Worm (Caenorhabditis elegans) whole organism, L2 larva: ENCODE data around the gene Y41C4A.6.

ENCODE experiments used
- C34F6.9 ChIP-seq: fragments of 150-350 bp; optimal IDR thresholded peaks from 2 replicates; lab custom pipeline; 2014; ENCODE audit warnings: missing biosample characterization, missing genetic modification characterization
- Y55F3AM.14 ChIP-seq: fragments of 200-800 bp; sonication (Bioruptor generic); optimal IDR thresholded peaks from 2 replicates; lab custom pipeline; 2018; ENCODE audit warnings: mild to moderate bottlenecking, missing genetic modification characterization, missing compliant biosample characterization
- ZK546.5 ChIP-seq: sonication (generic microtip); optimal IDR thresholded peaks from 2 replicates; lab custom pipeline; 2017; ENCODE audit warnings: missing biosample characterization, missing genetic modification characterization
- alr-1 ChIP-seq: fragments of 150-350 bp; optimal IDR thresholded peaks from 2 replicates; lab custom pipeline; 2014; ENCODE audit warnings: missing biosample characterization, missing genetic modification characterization
- ceh-16 ChIP-seq: fragments of 150-350 bp; optimal IDR thresholded peaks from 2 replicates; lab custom pipeline; 2014; ENCODE audit warnings: missing biosample characterization, missing genetic modification characterization
- ceh-82 ChIP-seq: fragments of 150-350 bp; optimal IDR thresholded peaks from 2 replicates; lab custom pipeline; 2014; ENCODE audit warnings: missing biosample characterization, missing genetic modification characterization
- crh-2 ChIP-seq: sonication (generic microtip); optimal IDR thresholded peaks from 2 replicates; lab custom pipeline; 2017; ENCODE audit warnings: missing biosample characterization, missing genetic modification characterization
- egl-27 ChIP-seq: sonication (generic microtip); optimal IDR thresholded peaks from 3 replicates; lab custom pipeline; 2017; ENCODE audit warnings: missing biosample characterization, missing genetic modification reagents, missing genetic modification characterization
- elt-1 ChIP-seq: fragments of 150-350 bp; optimal IDR thresholded peaks from 2 replicates; lab custom pipeline; 2014; ENCODE audit warnings: missing biosample characterization, missing genetic modification characterization
- elt-3 ChIP-seq: sonication (generic microtip); optimal IDR thresholded peaks from 2 replicates; lab custom pipeline; 2017; ENCODE audit warnings: missing biosample characterization, missing genetic modification characterization
- fos-1 ChIP-seq: fragments of 150-350 bp; optimal IDR thresholded peaks from 2 replicates; lab custom pipeline; 2014; ENCODE audit warnings: missing biosample characterization, missing genetic modification characterization
- gmeb-1 ChIP-seq: fragments of 150-350 bp; optimal IDR thresholded peaks from 2 replicates; lab custom pipeline; 2014; ENCODE audit warnings: missing biosample characterization, missing genetic modification characterization
- lin-11 ChIP-seq: fragments of 150-350 bp; sonication (generic microtip); optimal IDR thresholded peaks from 2 replicates; lab custom pipeline; 2014; ENCODE audit warnings: missing biosample characterization, missing genetic modification characterization, inconsistent platforms, mixed read lengths
- lin-13 ChIP-seq: fragments of 150-350 bp; optimal IDR thresholded peaks from 2 replicates; lab custom pipeline; 2014; ENCODE audit warnings: missing biosample characterization, missing genetic modification reagents, missing genetic modification characterization
- lin-39 ChIP-seq: fragments of 150-350 bp; optimal IDR thresholded peaks from 2 replicates; lab custom pipeline; 2014; ENCODE audit warnings: missing biosample characterization, missing genetic modification reagents, missing genetic modification characterization
- mab-5 ChIP-seq: fragments of 150-350 bp; optimal IDR thresholded peaks from 2 replicates; lab custom pipeline; 2014; ENCODE audit warnings: missing biosample characterization, missing genetic modification characterization
- mbf-1 ChIP-seq: sonication (generic microtip); optimal IDR thresholded peaks from 2 replicates; lab custom pipeline; 2017; ENCODE audit warnings: missing biosample characterization, missing genetic modification characterization
- mdl-1 ChIP-seq, 2 experiments: fragments of 150-350 bp in 1 of 2; sonication (generic microtip) in 1 of 2; optimal IDR thresholded peaks; 2 replicates each; lab custom pipeline; 2017; ENCODE audit warnings: missing biosample characterization in 2 of 2, missing genetic modification characterization in 2 of 2
- nhr-10 ChIP-seq: sonication (generic microtip); optimal IDR thresholded peaks from 2 replicates; lab custom pipeline; 2017; ENCODE audit warnings: missing biosample characterization, missing genetic modification characterization
- nhr-11 ChIP-seq: fragments of 150-350 bp; optimal IDR thresholded peaks from 2 replicates; lab custom pipeline; 2014; ENCODE audit warnings: missing biosample characterization, missing genetic modification characterization
- nhr-12 ChIP-seq: fragments of 150-350 bp; optimal IDR thresholded peaks from 2 replicates; lab custom pipeline; 2014; ENCODE audit warnings: missing biosample characterization, missing genetic modification characterization
- nhr-129 ChIP-seq: fragments of 150-350 bp; optimal IDR thresholded peaks from 2 replicates; lab custom pipeline; 2014; ENCODE audit warnings: missing biosample characterization, missing genetic modification characterization
- nhr-21 ChIP-seq: fragments of 150-350 bp; optimal IDR thresholded peaks from 2 replicates; lab custom pipeline; 2014; ENCODE audit warnings: missing biosample characterization, missing genetic modification characterization
- nhr-237 ChIP-seq: fragments of 150-350 bp; optimal IDR thresholded peaks from 2 replicates; lab custom pipeline; 2014; ENCODE audit warnings: missing biosample characterization, missing genetic modification characterization
- nhr-77 ChIP-seq: fragments of 150-350 bp; optimal IDR thresholded peaks from 2 replicates; lab custom pipeline; 2014; ENCODE audit warnings: missing biosample characterization, missing genetic modification characterization
- peb-1 ChIP-seq: fragments of 150-350 bp; optimal IDR thresholded peaks from 2 replicates; lab custom pipeline; 2014; ENCODE audit warnings: missing biosample characterization, missing genetic modification characterization
- sem-4 ChIP-seq: fragments of 150-350 bp; optimal IDR thresholded peaks from 2 replicates; lab custom pipeline; 2014; ENCODE audit warnings: missing biosample characterization, missing genetic modification reagents, missing genetic modification characterization
- skn-1 ChIP-seq: sonication (generic microtip); optimal IDR thresholded peaks from 2 replicates; lab custom pipeline; 2017; ENCODE audit warnings: missing biosample characterization, missing genetic modification characterization
- sma-9 ChIP-seq, 2 experiments: fragments of 150-350 bp in 1 of 2; sonication (generic microtip) in 1 of 2; optimal IDR thresholded peaks; 2 replicates each; lab custom pipeline; 2014 to 2016; ENCODE audit warnings: missing genetic modification characterization in 2 of 2, mild to moderate bottlenecking in 1 of 2, missing biosample characterization in 1 of 2, missing compliant biosample characterization in 1 of 2, missing genetic modification reagents in 1 of 2, moderate library complexity in 1 of 2
- snpc-4 ChIP-seq: fragments of 150-350 bp; optimal IDR thresholded peaks from 2 replicates; lab custom pipeline; 2014; ENCODE audit warnings: missing biosample characterization, missing genetic modification characterization
- unc-39 ChIP-seq: fragments of 150-350 bp; optimal IDR thresholded peaks from 2 replicates; lab custom pipeline; 2014; ENCODE audit warnings: missing biosample characterization, missing genetic modification characterization
- zag-1 ChIP-seq: fragments of 150-350 bp; optimal IDR thresholded peaks from 2 replicates; lab custom pipeline; 2014; ENCODE audit warnings: missing biosample characterization, missing genetic modification characterization
- ztf-1 ChIP-seq: fragments of 200-800 bp; sonication (Bioruptor generic); conservative IDR thresholded peaks from 2 replicates; pipeline ENCODE4 v1.3.6; 2022; ENCODE audit warnings: missing genetic modification characterization, missing compliant biosample characterization
- ztf-11 ChIP-seq: sonication (generic microtip); optimal IDR thresholded peaks from 2 replicates; lab custom pipeline; 2017; ENCODE audit warnings: missing biosample characterization, missing genetic modification characterization
- ztf-4 ChIP-seq: fragments of 150-350 bp; optimal IDR thresholded peaks from 2 replicates; lab custom pipeline; 2014; ENCODE audit warnings: missing biosample characterization, missing genetic modification characterization

Gene Y41C4A.6

DNA sequence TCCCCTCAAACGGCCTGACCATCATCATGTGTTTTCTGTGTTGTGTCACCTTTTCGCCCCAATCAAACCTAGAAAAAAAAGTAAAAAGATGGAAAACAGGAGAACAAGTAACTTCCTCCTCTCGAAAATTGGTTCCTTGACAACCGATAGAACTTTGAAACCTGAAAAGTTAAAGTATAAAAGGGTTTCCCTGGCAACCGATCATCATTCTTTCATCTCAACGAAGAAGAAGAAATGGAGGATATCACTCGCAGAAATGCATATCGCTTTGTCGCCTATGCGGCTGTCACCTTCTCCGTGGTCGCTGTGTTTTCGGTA, 7.4 kb downstream of the Y41C4A.6 start, which contains the start of gene col-95:
Gene col-95 (plus strand): TSS at position 219 of the 318 bp plus-strand sequence.
- TF ChIP-seq lin-13 (GFP tag; lab: Kevin White, UChicago) (no peak), elt-1 (tag; lab: Kevin White, UChicago) (no peak), nhr-12 (tag; lab: Kevin White, UChicago) (no peak), crh-2 (tag; lab: Kevin White, UChicago) (no peak), ztf-4 (tag; lab: Kevin White, UChicago) (no peak), mab-5 (no peak), elt-3 (tag; lab: Kevin White, UChicago) (no peak), alr-1 (tag; lab: Kevin White, UChicago) (no peak), ceh-16 (tag; lab: Kevin White, UChicago) (no peak), egl-27 (tag; lab: Kevin White, UChicago) (no peak), ztf-1 (GFP tag; lab: Robert Waterston, UW) (no peak), lin-11 (tag; lab: Kevin White, UChicago) (no peak), snpc-4 (tag; lab: Kevin White, UChicago) (no peak), unc-39 (tag; lab: Kevin White, UChicago) (no peak), peb-1 (tag; lab: Kevin White, UChicago) (no peak)

DNA sequence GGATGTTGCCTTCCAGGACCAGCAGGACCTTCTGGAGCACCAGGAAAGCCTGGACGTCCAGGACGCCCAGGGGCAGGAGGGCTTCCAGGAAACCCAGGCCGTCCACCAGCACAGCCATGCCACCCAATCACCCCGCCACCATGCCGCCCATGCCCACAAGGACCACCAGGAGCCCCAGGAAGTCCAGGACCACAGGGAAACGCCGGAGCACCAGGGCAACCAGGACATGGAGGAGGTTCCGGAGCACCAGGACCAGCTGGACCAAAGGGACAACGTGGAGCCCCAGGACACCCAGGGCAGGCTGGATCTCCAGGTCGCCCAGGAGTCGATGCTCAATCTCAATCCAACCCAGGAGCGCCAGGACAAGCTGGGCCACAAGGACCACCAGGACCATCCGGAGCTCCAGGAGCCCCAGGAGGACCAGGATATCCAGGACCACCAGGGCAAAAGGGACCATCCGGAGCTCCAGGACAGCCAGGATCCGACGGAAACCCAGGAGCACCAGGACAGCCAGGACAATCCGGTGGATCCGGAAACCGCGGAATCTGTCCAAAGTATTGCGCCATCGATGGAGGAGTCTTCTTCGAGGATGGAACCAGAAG, 8.1 kb downstream of the Y41C4A.6 start:
- TF ChIP-seq nhr-77 (no peak), ztf-11 (tag; lab: Kevin White, UChicago) (no peak), gmeb-1 (tag; lab: Kevin White, UChicago) (no peak), Y55F3AM.14 (GFP tag; lab: Kevin White, UChicago) (no peak), ztf-4 (tag; lab: Kevin White, UChicago) (no peak), mdl-1 (tag; optimal IDR thresholded peaks at IDR 0.05; lab: Kevin White, UChicago) (no peak), ceh-16 (tag; lab: Kevin White, UChicago) (no peak), nhr-11 (tag; lab: Kevin White, UChicago) (no peak)

DNA sequence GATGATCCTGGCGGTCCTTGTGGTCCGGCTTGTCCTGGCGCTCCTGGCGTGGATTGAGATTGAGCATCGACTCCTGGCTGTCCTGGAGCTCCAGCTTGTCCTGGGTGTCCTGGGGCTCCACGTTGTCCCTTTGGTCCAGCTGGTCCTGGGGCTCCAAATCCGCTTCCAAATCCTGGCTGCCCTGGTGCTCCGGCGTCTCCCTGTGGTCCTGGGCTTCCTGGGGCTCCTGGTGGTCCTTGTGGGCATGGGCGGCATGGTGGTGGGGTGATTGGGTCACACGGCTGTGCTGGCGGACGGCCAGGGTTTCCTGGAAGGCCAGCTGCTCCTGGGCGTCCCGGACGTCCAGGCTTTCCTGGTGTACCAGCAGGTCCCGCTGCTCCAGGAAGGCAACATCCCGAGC, 9.6 kb downstream of the Y41C4A.6 start:
- TF ChIP-seq mbf-1 (no peak), nhr-77 (no peak), fos-1 (tag; lab: Kevin White, UChicago) (no peak), lin-39 (no peak), egl-27 (tag; lab: Kevin White, UChicago) (no peak), mab-5 (no peak), C34F6.9 (tag; lab: Kevin White, UChicago) (no peak), nhr-129 (no peak), nhr-10 (tag; lab: Kevin White, UChicago) (no peak), elt-1 (tag; lab: Kevin White, UChicago) (no peak), lin-13 (GFP tag; lab: Kevin White, UChicago) (no peak), skn-1 (no peak), ztf-11 (tag; lab: Kevin White, UChicago) (no peak), ztf-4 (tag; lab: Kevin White, UChicago) (no peak), gmeb-1 (tag; lab: Kevin White, UChicago) (no peak), nhr-12 (tag; lab: Kevin White, UChicago) (no peak)

DNA sequence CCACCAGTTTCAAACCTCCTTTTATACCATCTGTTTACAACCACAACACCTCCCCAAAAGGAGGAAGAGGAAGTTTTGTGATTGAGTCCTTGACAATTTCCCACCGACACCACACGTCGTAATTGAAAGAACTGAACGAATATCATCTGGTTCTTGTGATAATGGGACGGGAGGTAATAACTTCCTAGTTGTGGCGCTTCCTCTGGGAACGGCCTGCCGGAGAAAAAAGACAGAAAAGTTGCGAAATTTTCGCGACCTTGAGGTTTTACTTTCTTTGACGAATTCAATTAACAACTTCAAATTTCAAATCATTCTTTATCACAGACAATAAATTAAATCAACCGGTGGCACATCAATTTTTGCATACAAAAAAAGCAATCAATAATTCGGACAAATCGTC, 10.3 kb downstream of the Y41C4A.6 start, which contains the start of gene col-96:
Gene col-96 (minus strand): TSS at position 101 of the 400 bp plus-strand sequence.
- TF ChIP-seq egl-27 (tag; lab: Kevin White, UChicago) (peak; percentile 49), nhr-129 (no peak), nhr-12 (tag; lab: Kevin White, UChicago) (no peak), sem-4 (tag; lab: Kevin White, UChicago) (no peak)

DNA sequence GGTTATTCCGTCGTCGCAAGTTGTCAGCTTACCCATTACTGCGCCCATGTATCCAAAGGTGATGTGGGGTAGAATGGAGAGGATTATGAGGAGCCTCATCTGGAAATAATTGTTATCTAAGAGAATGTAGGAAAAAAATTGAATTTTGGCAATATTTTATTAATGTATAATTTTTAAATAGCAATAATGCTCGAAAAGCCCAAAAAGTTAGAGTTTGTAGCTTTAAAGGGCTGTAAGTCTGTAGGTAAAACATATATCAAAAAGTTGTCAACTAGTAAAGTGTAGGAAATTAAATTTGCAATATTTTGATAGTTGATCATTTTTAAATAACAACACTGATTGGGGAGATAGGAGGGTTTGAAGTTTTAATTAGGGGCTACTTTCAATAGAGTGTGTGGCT, 12.3 kb downstream of the Y41C4A.6 start, which contains the start of gene Y41C4A.8:
Gene Y41C4A.8 (minus strand): TSS at position 101 of the 400 bp plus-strand sequence.
- TF ChIP-seq zag-1 (no peak), nhr-21 (tag; lab: Kevin White, UChicago) (no peak), ceh-16 (tag; lab: Kevin White, UChicago) (no peak), unc-39 (tag; lab: Kevin White, UChicago) (no peak), ztf-11 (tag; lab: Kevin White, UChicago) (no peak), sma-9 (GFP tag; optimal IDR thresholded peaks at IDR 0.05; lab: Kevin White, UChicago) (no peak), sma-9 (tag; optimal IDR thresholded peaks at IDR 0.05; lab: Kevin White, UChicago) (no peak), Y55F3AM.14 (GFP tag; lab: Kevin White, UChicago) (no peak), nhr-10 (tag; lab: Kevin White, UChicago) (no peak), nhr-77 (no peak), skn-1 (no peak), ceh-82 (tag; lab: Kevin White, UChicago) (no peak), lin-13 (GFP tag; lab: Kevin White, UChicago) (no peak), lin-11 (tag; lab: Kevin White, UChicago) (no peak), ZK546.5 (tag; lab: Kevin White, UChicago) (no peak), elt-3 (tag; lab: Kevin White, UChicago) (no peak), nhr-11 (tag; lab: Kevin White, UChicago) (no peak), nhr-237 (tag; lab: Kevin White, UChicago) (no peak), sem-4 (tag; lab: Kevin White, UChicago) (no peak)
